Fruit fly (Drosophila melanogaster) whole organism, wandering third instar larva: ENCODE data around the gene CG6294.

Experiments used
- Abd-B ChIP-seq: fragments of >200 bp; optimal IDR thresholded peaks from 2 replicates; lab custom pipeline; 2017; ENCODE audit warnings: missing biosample characterization, missing genetic modification characterization
- CG32264 ChIP-seq: fragments of 200-800 bp; sonication (Bioruptor generic); optimal IDR thresholded peaks from 2 replicates; lab custom pipeline; 2016; ENCODE audit warnings: missing biosample characterization, missing genetic modification characterization
- CG9705 ChIP-seq: fragments of 200-800 bp; sonication (Bioruptor generic); optimal IDR thresholded peaks from 2 replicates; lab custom pipeline; 2018; ENCODE audit warnings: missing biosample characterization, mild to moderate bottlenecking, missing genetic modification characterization
- CrebA ChIP-seq: fragments of 200-800 bp; sonication (Bioruptor generic); optimal IDR thresholded peaks from 2 replicates; lab custom pipeline; 2016; ENCODE audit warnings: missing biosample characterization, mild to moderate bottlenecking, missing genetic modification characterization, borderline replicate concordance
- Dfd ChIP-seq: fragments of >200 bp; optimal IDR thresholded peaks from 2 replicates; lab custom pipeline; 2017; ENCODE audit warnings: missing biosample characterization, missing genetic modification characterization
- Dif ChIP-seq: fragments of 200-275, 200-300 bp; sonication (Bioruptor generic); optimal IDR thresholded peaks from 2 replicates; lab custom pipeline; 2018; ENCODE audit warnings: missing biosample characterization, missing genetic modification characterization; ENCODE audit not compliant: partially characterized antibody
- HLH106 ChIP-seq: fragments of 200-800 bp; optimal IDR thresholded peaks from 3 replicates; lab custom pipeline; 2019; ENCODE audit warnings: missing biosample characterization, mild to moderate bottlenecking, missing genetic modification characterization, moderate library complexity
- Hnf4 ChIP-seq: fragments of 200-800 bp; sonication (Bioruptor generic); optimal IDR thresholded peaks from 2 replicates; lab custom pipeline; 2016; ENCODE audit warnings: missing biosample characterization, mild to moderate bottlenecking, missing genetic modification characterization
- Hr78 ChIP-seq: fragments of >200 bp; optimal IDR thresholded peaks from 2 replicates; lab custom pipeline; 2017; ENCODE audit warnings: missing biosample characterization, missing genetic modification characterization
- Hr83 ChIP-seq: fragments of 200-300 bp; sonication (Bioruptor generic); optimal IDR thresholded peaks from 2 replicates; lab custom pipeline; 2016; ENCODE audit warnings: missing biosample characterization, mild to moderate bottlenecking, missing genetic modification characterization, moderate library complexity; ENCODE audit not compliant: poor library complexity, severe bottlenecking
- Mio ChIP-seq: sonication (Bioruptor generic); optimal IDR thresholded peaks from 2 replicates; lab custom pipeline; 2016; ENCODE audit warnings: missing biosample characterization, missing genetic modification characterization
- Myc ChIP-seq: fragments of >200 bp; optimal IDR thresholded peaks from 2 replicates; lab custom pipeline; 2017
- N ChIP-seq: fragments of >200 bp; optimal IDR thresholded peaks from 2 replicates; lab custom pipeline; 2018; ENCODE audit warnings: missing biosample characterization, missing external identifiers, missing genetic modification characterization
- OdsH ChIP-seq: fragments of 200-800 bp; sonication (Bioruptor generic); optimal IDR thresholded peaks from 2 replicates; lab custom pipeline; 2016; ENCODE audit warnings: missing biosample characterization, mild to moderate bottlenecking, missing genetic modification characterization
- Rel ChIP-seq, 2 experiments: fragments of 200-800 bp; sonication (Bioruptor generic) in 1 of 2; optimal IDR thresholded peaks; 2 replicates in 1 of 2; 3 replicates in 1 of 2; lab custom pipeline; 2016 to 2019; ENCODE audit warnings: mild to moderate bottlenecking in 2 of 2, missing biosample characterization in 2 of 2, missing genetic modification characterization in 2 of 2, moderate library complexity in 1 of 2
- Sp1 ChIP-seq: fragments of 200-800 bp; sonication (Bioruptor generic); optimal IDR thresholded peaks from 3 replicates; lab custom pipeline; 2019; ENCODE audit warnings: missing biosample characterization, mild to moderate bottlenecking, missing genetic modification characterization, moderate library complexity
- Vsx2 ChIP-seq: fragments of 200-300, 225-300 bp; sonication (Bioruptor generic); optimal IDR thresholded peaks from 2 replicates; lab custom pipeline; 2018; ENCODE audit warnings: missing biosample characterization, missing genetic modification characterization; ENCODE audit not compliant: partially characterized antibody
- brk ChIP-seq: fragments of 200-800 bp; sonication (Bioruptor generic); optimal IDR thresholded peaks from 2 replicates; lab custom pipeline; 2016; ENCODE audit warnings: missing biosample characterization, mild to moderate bottlenecking, missing genetic modification characterization
- dl ChIP-seq, 2 experiments: fragments of 175-275, 200-275 bp in 1 of 2; fragments of 200-275 bp in 1 of 2; sonication (Bioruptor generic); optimal IDR thresholded peaks; lab custom pipeline; 2018; ENCODE audit warnings: mild to moderate bottlenecking in 2 of 2, missing biosample characterization in 2 of 2, missing genetic modification characterization in 2 of 2, moderate library complexity in 2 of 2; ENCODE audit not compliant: partially characterized antibody in 2 of 2, insufficient read depth in 1 of 2
- dmrt93B ChIP-seq: fragments of 200-800 bp; sonication (Bioruptor generic); optimal IDR thresholded peaks from 2 replicates; lab custom pipeline; 2018; ENCODE audit warnings: missing biosample characterization, mild to moderate bottlenecking, missing genetic modification characterization
- ey ChIP-seq: fragments of 200-800 bp; sonication (Bioruptor generic); optimal IDR thresholded peaks from 2 replicates; lab custom pipeline; 2016; ENCODE audit warnings: missing biosample characterization, missing genetic modification characterization
- fru ChIP-seq: fragments of 200-800 bp; sonication (Bioruptor generic); optimal IDR thresholded peaks from 3 replicates; lab custom pipeline; 2016; ENCODE audit warnings: missing biosample characterization, mild to moderate bottlenecking, missing genetic modification characterization
- h ChIP-seq: fragments of 200-800 bp; sonication (Bioruptor generic); optimal IDR thresholded peaks from 3 replicates; lab custom pipeline; 2016; ENCODE audit warnings: missing biosample characterization, mild to moderate bottlenecking, missing genetic modification characterization
- jim ChIP-seq: fragments of 175-275, 200-325 bp; sonication (Bioruptor generic); optimal IDR thresholded peaks from 2 replicates; lab custom pipeline; 2016; ENCODE audit warnings: missing biosample characterization, mild to moderate bottlenecking, missing genetic modification characterization
- lola ChIP-seq: fragments of >200 bp; optimal IDR thresholded peaks from 2 replicates; lab custom pipeline; 2017; ENCODE audit warnings: missing biosample characterization, missing genetic modification characterization
- pan ChIP-seq: fragments of >200 bp; optimal IDR thresholded peaks from 2 replicates; lab custom pipeline; 2017
- sage ChIP-seq: fragments of 200-800 bp; sonication (Bioruptor generic); optimal IDR thresholded peaks from 2 replicates; lab custom pipeline; 2016; ENCODE audit warnings: missing biosample characterization, mild to moderate bottlenecking, missing genetic modification characterization
- sv ChIP-seq: fragments of 200-800 bp; sonication (Bioruptor generic); optimal IDR thresholded peaks from 3 replicates; lab custom pipeline; 2016; ENCODE audit warnings: missing biosample characterization, missing genetic modification characterization
- tai ChIP-seq: sonication (Bioruptor generic); optimal IDR thresholded peaks from 2 replicates; lab custom pipeline; 2016; ENCODE audit warnings: missing biosample characterization, missing genetic modification characterization
- woc ChIP-seq: sonication (Bioruptor generic); optimal IDR thresholded peaks from 2 replicates; lab custom pipeline; 2016; ENCODE audit warnings: missing biosample characterization, mild to moderate bottlenecking, missing genetic modification characterization

Gene CG6294

DNA sequence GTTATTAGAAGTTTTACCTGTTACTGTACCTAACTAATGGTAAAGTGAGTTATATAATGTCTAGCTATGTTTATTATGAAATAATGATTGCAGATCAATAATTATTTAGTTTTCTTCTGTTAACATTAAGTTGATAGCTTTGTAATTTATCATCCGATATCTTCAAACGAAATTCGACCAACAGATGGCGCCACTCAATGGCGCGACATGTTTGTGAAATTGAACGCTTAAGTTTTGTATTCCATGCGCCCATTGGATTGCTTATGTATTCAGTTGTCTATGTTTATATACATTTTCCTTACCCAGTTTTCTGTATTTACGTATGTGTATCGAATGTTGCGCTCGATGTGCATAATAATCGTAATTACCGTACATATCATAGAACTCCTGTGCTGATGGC, 28.0 kb downstream of the CG6294 start:
- TF ChIP-seq ey (GFP tag; lab: Kevin White, UChicago), result no peak
- no peak for TF ChIP-seq Rel (GFP tag; optimal IDR thresholded peaks at IDR 0.05; lab: Kevin White, UChicago)
- TF ChIP-seq Rel (tag; optimal IDR thresholded peaks at IDR 0.05; lab: Kevin White, UChicago), result no peak
- TF ChIP-seq fru, result no peak
- TF ChIP-seq tai, result no peak
- no peak for TF ChIP-seq h (GFP tag; lab: Kevin White, UChicago)
- no peak for TF ChIP-seq CrebA
- no peak for TF ChIP-seq Myc
- no peak for TF ChIP-seq brk (GFP tag; lab: Kevin White, UChicago)
- no peak for TF ChIP-seq Vsx2 (GFP tag; lab: Kevin White, UChicago)
- no peak for TF ChIP-seq jim (GFP tag; lab: Kevin White, UChicago)
- no peak for TF ChIP-seq Hnf4
- no peak for TF ChIP-seq Abd-B (GFP tag; lab: Kevin White, UChicago)
- TF ChIP-seq HLH106 (tag; lab: Kevin White, UChicago), result no peak
- no peak for TF ChIP-seq CG9705 (GFP tag; lab: Kevin White, UChicago)
- no peak for TF ChIP-seq CG32264 (GFP tag; lab: Kevin White, UChicago)
- TF ChIP-seq Hr83 (GFP tag; lab: Kevin White, UChicago), result no peak

DNA sequence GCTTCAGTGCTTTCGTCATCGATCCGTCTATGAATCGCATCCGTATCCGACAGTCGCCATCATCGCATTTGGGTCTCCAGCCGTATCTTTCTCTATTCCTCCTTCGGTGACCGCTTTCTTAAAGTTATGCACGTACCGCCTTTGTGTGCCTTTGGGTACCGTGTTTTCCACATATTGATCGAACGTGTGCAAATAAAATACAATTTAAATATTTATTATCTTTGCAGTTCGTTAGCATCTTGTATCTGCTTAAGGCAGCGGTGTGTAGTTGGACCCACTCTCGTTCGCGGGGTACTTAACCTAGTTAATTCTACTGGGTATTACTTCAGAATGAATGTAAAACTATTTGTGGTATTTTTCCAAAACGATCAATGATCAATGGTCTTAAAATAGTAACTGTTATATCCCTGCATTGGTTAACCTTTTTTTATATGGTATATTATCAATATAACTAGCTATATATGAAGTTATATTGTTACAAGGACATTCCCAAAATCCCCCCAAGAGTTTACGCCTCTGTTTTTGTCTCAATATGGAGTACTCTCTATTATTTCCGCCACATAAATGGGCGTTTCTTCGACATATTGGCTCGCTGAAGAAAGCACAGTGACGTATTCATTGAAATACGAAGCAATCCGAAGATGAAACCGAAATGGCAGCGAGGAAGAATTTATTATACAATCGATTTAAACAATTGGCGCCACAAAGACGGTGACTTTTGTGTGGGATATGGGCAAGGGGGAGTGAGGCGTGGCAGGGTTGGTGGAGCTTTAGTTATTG, 33.3 kb downstream of the CG6294 start:
- TF ChIP-seq sv (no peak), h (GFP tag; lab: Kevin White, UChicago) (no peak), dmrt93B (GFP tag; lab: Kevin White, UChicago) (no peak), N (GFP tag; lab: Kevin White, UChicago) (no peak), tai (no peak), CG9705 (GFP tag; lab: Kevin White, UChicago) (no peak), Mio (GFP tag; lab: Kevin White, UChicago) (no peak), Hr78 (GFP tag; lab: Kevin White, UChicago) (no peak), CrebA (no peak), pan (lab: Kevin White, UChicago) (no peak), woc (GFP tag; lab: Kevin White, UChicago) (no peak), dl (GFP tag; optimal IDR thresholded peaks at IDR 0.05; lab: Kevin White, UChicago; ENCODE audit: insufficient read depth in 1 of 2, partially characterized antibody in 2 of 2) (no peak), Dif (GFP tag; lab: Kevin White, UChicago) (no peak)

dm6 chrX:15496651-15497409, 34.3 kb downstream of the CG6294 start:
- TF ChIP-seq Rel (GFP tag; optimal IDR thresholded peaks at IDR 0.05; lab: Kevin White, UChicago) (no peak), Rel (tag; optimal IDR thresholded peaks at IDR 0.05; lab: Kevin White, UChicago) (peak; percentile 54), h (GFP tag; lab: Kevin White, UChicago) (no peak), Mio (GFP tag; lab: Kevin White, UChicago) (no peak), CG9705 (GFP tag; lab: Kevin White, UChicago) (no peak), sage (GFP tag; lab: Kevin White, UChicago) (no peak), sv (no peak), Sp1 (GFP tag; lab: Kevin White, UChicago) (no peak), lola (GFP tag; lab: Kevin White, UChicago) (no peak), CrebA (peak; percentile 1), Abd-B (GFP tag; lab: Kevin White, UChicago) (no peak), OdsH (GFP tag; lab: Kevin White, UChicago) (no peak)
- TF ChIP-seq, all 38 proteins: peak for 2

dm6 chrX:15497440-15498271, 35.1 kb downstream of the CG6294 start:
- TF ChIP-seq Hr78 (GFP tag; lab: Kevin White, UChicago) (no peak), dl (GFP tag; optimal IDR thresholded peaks at IDR 0.05; lab: Kevin White, UChicago; ENCODE audit: insufficient read depth in 1 of 2, partially characterized antibody in 2 of 2) (no peak), Dfd (no peak), Abd-B (GFP tag; lab: Kevin White, UChicago) (no peak), Hr83 (GFP tag; lab: Kevin White, UChicago) (no peak), ey (GFP tag; lab: Kevin White, UChicago) (peak; percentile 14), CG9705 (GFP tag; lab: Kevin White, UChicago) (no peak), sv (no peak), N (GFP tag; lab: Kevin White, UChicago) (no peak), h (GFP tag; lab: Kevin White, UChicago) (peak; percentile 21), fru (peak; percentile 18), CG32264 (GFP tag; lab: Kevin White, UChicago) (no peak), Dif (GFP tag; lab: Kevin White, UChicago) (no peak), OdsH (GFP tag; lab: Kevin White, UChicago) (no peak)
- TF ChIP-seq, all 38 proteins: peak for 3
